Fruit fly (Drosophila melanogaster) whole organism, wandering third instar larva: ENCODE results near the gene dia.

Experiments used
- Abd-B ChIP-seq: fragments of >200 bp; optimal IDR thresholded peaks from 2 replicates; lab custom pipeline; 2017; ENCODE audit warnings: missing biosample characterization, missing genetic modification characterization
- CG32264 ChIP-seq: fragments of 200-800 bp; sonication (Bioruptor generic); optimal IDR thresholded peaks from 2 replicates; lab custom pipeline; 2016; ENCODE audit warnings: missing biosample characterization, missing genetic modification characterization
- CG9705 ChIP-seq: fragments of 200-800 bp; sonication (Bioruptor generic); optimal IDR thresholded peaks from 2 replicates; lab custom pipeline; 2018; ENCODE audit warnings: missing biosample characterization, mild to moderate bottlenecking, missing genetic modification characterization
- CrebA ChIP-seq: fragments of 200-800 bp; sonication (Bioruptor generic); optimal IDR thresholded peaks from 2 replicates; lab custom pipeline; 2016; ENCODE audit warnings: missing biosample characterization, mild to moderate bottlenecking, missing genetic modification characterization, borderline replicate concordance
- Dfd ChIP-seq: fragments of >200 bp; optimal IDR thresholded peaks from 2 replicates; lab custom pipeline; 2017; ENCODE audit warnings: missing biosample characterization, missing genetic modification characterization
- Dif ChIP-seq: fragments of 200-275, 200-300 bp; sonication (Bioruptor generic); optimal IDR thresholded peaks from 2 replicates; lab custom pipeline; 2018; ENCODE audit warnings: missing biosample characterization, missing genetic modification characterization; ENCODE audit not compliant: partially characterized antibody
- GATAd ChIP-seq: sonication (Bioruptor generic); optimal IDR thresholded peaks from 2 replicates; lab custom pipeline; 2016; ENCODE audit warnings: missing biosample characterization, missing genetic modification characterization
- HLH106 ChIP-seq: fragments of 200-800 bp; optimal IDR thresholded peaks from 3 replicates; lab custom pipeline; 2019; ENCODE audit warnings: missing biosample characterization, mild to moderate bottlenecking, missing genetic modification characterization, moderate library complexity
- Hnf4 ChIP-seq: fragments of 200-800 bp; sonication (Bioruptor generic); optimal IDR thresholded peaks from 2 replicates; lab custom pipeline; 2016; ENCODE audit warnings: missing biosample characterization, mild to moderate bottlenecking, missing genetic modification characterization
- Hr78 ChIP-seq: fragments of >200 bp; optimal IDR thresholded peaks from 2 replicates; lab custom pipeline; 2017; ENCODE audit warnings: missing biosample characterization, missing genetic modification characterization
- Hr83 ChIP-seq: fragments of 200-300 bp; sonication (Bioruptor generic); optimal IDR thresholded peaks from 2 replicates; lab custom pipeline; 2016; ENCODE audit warnings: missing biosample characterization, mild to moderate bottlenecking, missing genetic modification characterization, moderate library complexity; ENCODE audit not compliant: poor library complexity, severe bottlenecking
- Jra ChIP-seq: sonication (Bioruptor generic); optimal IDR thresholded peaks from 2 replicates; lab custom pipeline; 2016; ENCODE audit warnings: missing biosample characterization, missing genetic modification characterization
- Mio ChIP-seq: sonication (Bioruptor generic); optimal IDR thresholded peaks from 2 replicates; lab custom pipeline; 2016; ENCODE audit warnings: missing biosample characterization, missing genetic modification characterization
- Myc ChIP-seq: fragments of >200 bp; optimal IDR thresholded peaks from 2 replicates; lab custom pipeline; 2017
- N ChIP-seq: fragments of >200 bp; optimal IDR thresholded peaks from 2 replicates; lab custom pipeline; 2018; ENCODE audit warnings: missing biosample characterization, missing external identifiers, missing genetic modification characterization
- OdsH ChIP-seq: fragments of 200-800 bp; sonication (Bioruptor generic); optimal IDR thresholded peaks from 2 replicates; lab custom pipeline; 2016; ENCODE audit warnings: missing biosample characterization, mild to moderate bottlenecking, missing genetic modification characterization
- Rel ChIP-seq, 2 experiments: fragments of 200-800 bp; sonication (Bioruptor generic) in 1 of 2; optimal IDR thresholded peaks; 2 replicates in 1 of 2; 3 replicates in 1 of 2; lab custom pipeline; 2016 to 2019; ENCODE audit warnings: mild to moderate bottlenecking in 2 of 2, missing biosample characterization in 2 of 2, missing genetic modification characterization in 2 of 2, moderate library complexity in 1 of 2
- Sp1 ChIP-seq: fragments of 200-800 bp; sonication (Bioruptor generic); optimal IDR thresholded peaks from 3 replicates; lab custom pipeline; 2019; ENCODE audit warnings: missing biosample characterization, mild to moderate bottlenecking, missing genetic modification characterization, moderate library complexity
- Vsx2 ChIP-seq: fragments of 200-300, 225-300 bp; sonication (Bioruptor generic); optimal IDR thresholded peaks from 2 replicates; lab custom pipeline; 2018; ENCODE audit warnings: missing biosample characterization, missing genetic modification characterization; ENCODE audit not compliant: partially characterized antibody
- br ChIP-seq: fragments of 200-800 bp; sonication (Bioruptor generic); optimal IDR thresholded peaks from 2 replicates; lab custom pipeline; 2016; ENCODE audit warnings: missing biosample characterization, missing genetic modification characterization
- brk ChIP-seq: fragments of 200-800 bp; sonication (Bioruptor generic); optimal IDR thresholded peaks from 2 replicates; lab custom pipeline; 2016; ENCODE audit warnings: missing biosample characterization, mild to moderate bottlenecking, missing genetic modification characterization
- dl ChIP-seq, 2 experiments: fragments of 175-275, 200-275 bp in 1 of 2; fragments of 200-275 bp in 1 of 2; sonication (Bioruptor generic); optimal IDR thresholded peaks; lab custom pipeline; 2018; ENCODE audit warnings: mild to moderate bottlenecking in 2 of 2, missing biosample characterization in 2 of 2, missing genetic modification characterization in 2 of 2, moderate library complexity in 2 of 2; ENCODE audit not compliant: partially characterized antibody in 2 of 2, insufficient read depth in 1 of 2
- dmrt93B ChIP-seq: fragments of 200-800 bp; sonication (Bioruptor generic); optimal IDR thresholded peaks from 2 replicates; lab custom pipeline; 2018; ENCODE audit warnings: missing biosample characterization, mild to moderate bottlenecking, missing genetic modification characterization
- dsf ChIP-seq: sonication (Bioruptor generic); optimal IDR thresholded peaks from 2 replicates; lab custom pipeline; 2016; ENCODE audit warnings: missing biosample characterization, missing genetic modification characterization, borderline replicate concordance
- ey ChIP-seq: fragments of 200-800 bp; sonication (Bioruptor generic); optimal IDR thresholded peaks from 2 replicates; lab custom pipeline; 2016; ENCODE audit warnings: missing biosample characterization, missing genetic modification characterization
- foxo ChIP-seq, 2 experiments: fragments of 200-800 bp; sonication (Bioruptor generic); optimal IDR thresholded peaks; 2 replicates in 1 of 2; 3 replicates in 1 of 2; lab custom pipeline; 2016 to 2017; ENCODE audit warnings: missing biosample characterization in 2 of 2, missing genetic modification characterization in 2 of 2
- fru ChIP-seq: fragments of 200-800 bp; sonication (Bioruptor generic); optimal IDR thresholded peaks from 3 replicates; lab custom pipeline; 2016; ENCODE audit warnings: missing biosample characterization, mild to moderate bottlenecking, missing genetic modification characterization
- h ChIP-seq: fragments of 200-800 bp; sonication (Bioruptor generic); optimal IDR thresholded peaks from 3 replicates; lab custom pipeline; 2016; ENCODE audit warnings: missing biosample characterization, mild to moderate bottlenecking, missing genetic modification characterization
- jim ChIP-seq: fragments of 175-275, 200-325 bp; sonication (Bioruptor generic); optimal IDR thresholded peaks from 2 replicates; lab custom pipeline; 2016; ENCODE audit warnings: missing biosample characterization, mild to moderate bottlenecking, missing genetic modification characterization
- lola ChIP-seq: fragments of >200 bp; optimal IDR thresholded peaks from 2 replicates; lab custom pipeline; 2017; ENCODE audit warnings: missing biosample characterization, missing genetic modification characterization
- pan ChIP-seq: fragments of >200 bp; optimal IDR thresholded peaks from 2 replicates; lab custom pipeline; 2017
- psq ChIP-seq: fragments of 200-800 bp; sonication (Bioruptor generic); optimal IDR thresholded peaks from 3 replicates; lab custom pipeline; 2017; ENCODE audit warnings: missing biosample characterization, mild to moderate bottlenecking, missing genetic modification characterization, moderate library complexity
- rgr ChIP-seq: fragments of 200-800 bp; sonication (Bioruptor generic); optimal IDR thresholded peaks from 3 replicates; lab custom pipeline; 2016; ENCODE audit warnings: missing biosample characterization, mild to moderate bottlenecking, missing genetic modification characterization
- sage ChIP-seq: fragments of 200-800 bp; sonication (Bioruptor generic); optimal IDR thresholded peaks from 2 replicates; lab custom pipeline; 2016; ENCODE audit warnings: missing biosample characterization, mild to moderate bottlenecking, missing genetic modification characterization
- sv ChIP-seq: fragments of 200-800 bp; sonication (Bioruptor generic); optimal IDR thresholded peaks from 3 replicates; lab custom pipeline; 2016; ENCODE audit warnings: missing biosample characterization, missing genetic modification characterization
- tai ChIP-seq: sonication (Bioruptor generic); optimal IDR thresholded peaks from 2 replicates; lab custom pipeline; 2016; ENCODE audit warnings: missing biosample characterization, missing genetic modification characterization
- usp ChIP-seq: fragments of >200 bp; optimal IDR thresholded peaks from 2 replicates; lab custom pipeline; 2017; ENCODE audit warnings: missing biosample characterization, missing genetic modification characterization
- woc ChIP-seq: sonication (Bioruptor generic); optimal IDR thresholded peaks from 2 replicates; lab custom pipeline; 2016; ENCODE audit warnings: missing biosample characterization, mild to moderate bottlenecking, missing genetic modification characterization

The dia gene

dm6 chr2L:20798351-20798777 lies 40.4 kb downstream of the dia start:
- TF ChIP-seq Hr78 (GFP tag; lab: Kevin White, UChicago) (no peak), Vsx2 (peak; percentile 87), jim (GFP tag; lab: Kevin White, UChicago) (peak; percentile 17), br (GFP tag; lab: Kevin White, UChicago) (no peak), psq (GFP tag; lab: Kevin White, UChicago) (peak; percentile 94), Dif (GFP tag; lab: Kevin White, UChicago) (peak; percentile 52), sv (GFP tag; lab: Kevin White, UChicago) (no peak), ey (no peak), rgr (no peak), sage (GFP tag; lab: Kevin White, UChicago) (no peak), dl (GFP tag; optimal IDR thresholded peaks at IDR 0.05; lab: Kevin White, UChicago; ENCODE audit: insufficient read depth in 1 of 2, partially characterized antibody in 2 of 2) (peak in 1 of 2 experiments; percentile 18), CG9705 (GFP tag; lab: Kevin White, UChicago) (no peak), dmrt93B (GFP tag; lab: Kevin White, UChicago) (no peak), Abd-B (no peak), Hnf4 (no peak), fru (peak; percentile 2), HLH106 (tag; lab: Kevin White, UChicago) (no peak)

DNA sequence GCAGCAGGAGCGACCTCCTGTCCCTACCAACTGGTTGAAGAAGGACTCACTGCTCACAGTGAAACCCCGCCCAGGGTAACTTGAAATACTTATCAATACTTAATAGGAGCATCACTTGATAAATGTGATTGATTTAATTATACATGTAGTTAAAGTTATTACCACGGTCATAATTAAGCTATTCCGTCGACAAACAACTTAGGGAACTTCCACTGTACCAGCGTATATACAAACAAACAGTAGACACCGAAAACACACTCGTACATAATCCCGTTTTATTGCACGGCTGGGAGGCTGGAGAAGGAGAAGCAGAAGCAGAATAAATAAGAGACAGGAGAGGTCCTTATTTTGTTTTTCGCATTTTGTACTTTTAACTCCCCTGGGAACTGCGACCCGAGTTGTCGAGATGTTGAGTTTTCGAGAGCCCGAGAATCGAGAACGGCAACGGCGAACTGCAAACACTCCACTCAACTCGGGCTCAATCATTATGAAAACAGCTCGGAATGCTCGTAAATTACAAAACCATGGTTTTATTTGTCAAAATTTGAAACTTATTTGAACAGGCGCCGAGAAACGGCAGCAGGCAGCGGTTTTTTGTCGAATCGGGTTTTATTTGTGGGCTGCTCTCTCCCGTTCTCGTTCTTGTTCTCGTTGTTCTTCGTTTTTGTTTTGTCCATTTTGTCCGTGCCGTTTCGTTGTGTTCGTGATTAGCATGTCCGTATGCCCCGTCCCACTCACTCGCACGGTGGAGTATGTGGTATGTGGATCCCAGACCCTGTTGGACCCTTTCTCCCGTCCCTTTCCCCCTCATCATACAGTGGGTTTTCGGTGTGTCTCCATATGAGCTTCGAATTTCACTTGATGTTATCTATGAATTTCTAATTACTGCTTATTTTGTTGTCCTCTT lies 42.3 kb downstream of the dia start:
- peak; percentile 97 for TF ChIP-seq Sp1
- TF ChIP-seq sage (GFP tag; lab: Kevin White, UChicago), result peak; percentile 95
- TF ChIP-seq GATAd (GFP tag; lab: Kevin White, UChicago), result peak; percentile 66
- TF ChIP-seq pan (lab: Kevin White, UChicago), result no peak
- TF ChIP-seq OdsH (GFP tag; lab: Kevin White, UChicago), result peak; percentile 98
- peak; percentile 95 for TF ChIP-seq dmrt93B (GFP tag; lab: Kevin White, UChicago)
- peak; percentile 89 for TF ChIP-seq Hr83 (GFP tag; lab: Kevin White, UChicago)
- no peak for TF ChIP-seq lola (GFP tag; lab: Kevin White, UChicago)
- TF ChIP-seq Jra (GFP tag; lab: Kevin White, UChicago), result peak; percentile 96
- peak; percentile 86 for TF ChIP-seq Mio (GFP tag; lab: Kevin White, UChicago)
- peak; percentile 96 for TF ChIP-seq psq (GFP tag; lab: Kevin White, UChicago)
- peak; percentile 12 for TF ChIP-seq Dif (GFP tag; lab: Kevin White, UChicago)
- peak; percentile 5 for TF ChIP-seq Abd-B
- TF ChIP-seq woc (GFP tag; lab: Kevin White, UChicago), result peak; percentile 99
- peak in 1 of 2 experiments; percentile 27 for TF ChIP-seq dl (GFP tag; optimal IDR thresholded peaks at IDR 0.05; lab: Kevin White, UChicago; ENCODE audit: insufficient read depth in 1 of 2, partially characterized antibody in 2 of 2)
- TF ChIP-seq HLH106 (tag; lab: Kevin White, UChicago), result peak; percentile 98
- TF ChIP-seq sv (GFP tag; lab: Kevin White, UChicago), result peak; percentile 55
- TF ChIP-seq CG9705 (GFP tag; lab: Kevin White, UChicago), result peak; percentile 97
- peak; percentile 96 for TF ChIP-seq CG32264 (GFP tag; lab: Kevin White, UChicago)
- TF ChIP-seq foxo (GFP tag; optimal IDR thresholded peaks at IDR 0.05; lab: Kevin White, UChicago), result peak; percentile 73 to 99
- peak; percentile 99 for TF ChIP-seq Hnf4
- peak; percentile 96 for TF ChIP-seq tai (GFP tag; lab: Kevin White, UChicago)
- peak; percentile 98 for TF ChIP-seq rgr
- peak; percentile 99 for TF ChIP-seq fru
- peak; percentile 88 for TF ChIP-seq dsf (GFP tag; lab: Kevin White, UChicago)
- no peak for TF ChIP-seq Myc
- peak; percentile 99 for TF ChIP-seq ey
- peak; percentile 53 for TF ChIP-seq Vsx2
- no peak for TF ChIP-seq usp (GFP tag; lab: Kevin White, UChicago)
- peak; percentile 39 for TF ChIP-seq jim (GFP tag; lab: Kevin White, UChicago)
- TF ChIP-seq N (GFP tag; lab: Kevin White, UChicago), result no peak
- TF ChIP-seq h, result peak; percentile 99
- TF ChIP-seq brk (GFP tag; lab: Kevin White, UChicago), result peak; percentile 93
- TF ChIP-seq Dfd (GFP tag; lab: Kevin White, UChicago), result peak; percentile 58
- peak; percentile 99 for TF ChIP-seq br (GFP tag; lab: Kevin White, UChicago)
- TF ChIP-seq Hr78 (GFP tag; lab: Kevin White, UChicago), result no peak
- peak; percentile 78 for TF ChIP-seq Rel (GFP tag; optimal IDR thresholded peaks at IDR 0.05; lab: Kevin White, UChicago)
- peak; percentile 87 for TF ChIP-seq Rel (tag; optimal IDR thresholded peaks at IDR 0.05; lab: Kevin White, UChicago)
- TF ChIP-seq CrebA (GFP tag; lab: Kevin White, UChicago), result peak; percentile 76
